Worm (Caenorhabditis elegans) whole organism, L3 larva: ENCODE measurements around the gene grl-13.

Source experiments
- mdl-1 ChIP-seq: fragments of 150-350 bp; optimal IDR thresholded peaks from 2 replicates; lab custom pipeline; 2014; ENCODE audit warnings: missing biosample characterization, missing genetic modification characterization
- nhr-25 ChIP-seq: sonication (generic microtip); optimal IDR thresholded peaks from 2 replicates; lab custom pipeline; 2017; ENCODE audit warnings: missing biosample characterization, missing genetic modification characterization
- skn-1 ChIP-seq: fragments of 150-350 bp; optimal IDR thresholded peaks from 2 replicates; lab custom pipeline; 2014; ENCODE audit warnings: missing biosample characterization, missing genetic modification characterization
- ztf-4 ChIP-seq: fragments of 150-350 bp; optimal IDR thresholded peaks from 2 replicates; lab custom pipeline; 2014; ENCODE audit warnings: missing biosample characterization, missing genetic modification characterization

- no peak for TF ChIP-seq ztf-4 (tag; lab: Kevin White, UChicago)
- TF ChIP-seq nhr-25, result no peak
- TF ChIP-seq skn-1, result no peak
- no peak for TF ChIP-seq mdl-1 (tag; lab: Kevin White, UChicago)
These were observed 46.2 kb upstream of the grl-13 start, which contains the start of gene Y47D7A.3 for ce11 chrV:4410643-4411042.
